Worm (Caenorhabditis elegans) whole organism, L1 larva: ENCODE results near the gene T09D3.9.

ENCODE experiments used
- ama-1 ChIP-seq: fragments of 150-350 bp; optimal IDR thresholded peaks from 2 replicates; lab custom pipeline; 2014
- efl-1 ChIP-seq, 4 experiments: fragments of 150-350 bp; optimal IDR thresholded peaks in 3 of 4; peaks in 1 of 4; 1 replicate in 1 of 4; 2 replicates in 3 of 4; lab custom pipeline; 2014; ENCODE audit warnings: missing biosample characterization in 2 of 4, missing genetic modification characterization in 2 of 4, missing genetic modification reagents in 2 of 4
- efl-3 ChIP-seq: fragments of 200-800 bp; sonication (Bioruptor generic); optimal IDR thresholded peaks from 2 replicates; lab custom pipeline; 2018; ENCODE audit warnings: mild to moderate bottlenecking, missing genetic modification characterization, missing compliant biosample characterization
- lin-15B ChIP-seq: fragments of 150-350 bp; sonication (generic microtip); optimal IDR thresholded peaks from 3 replicates; lab custom pipeline; 2014; ENCODE audit warnings: missing biosample characterization, missing genetic modification characterization
- mep-1 ChIP-seq: fragments of 150-350 bp; optimal IDR thresholded peaks from 2 replicates; lab custom pipeline; 2014; ENCODE audit warnings: missing biosample characterization, missing genetic modification characterization
- nhr-11 ChIP-seq: fragments of 150-350 bp; optimal IDR thresholded peaks from 2 replicates; lab custom pipeline; 2014; ENCODE audit warnings: missing biosample characterization, missing genetic modification characterization
- nhr-12 ChIP-seq: sonication (generic microtip); optimal IDR thresholded peaks from 2 replicates; lab custom pipeline; 2017; ENCODE audit warnings: missing biosample characterization, missing genetic modification characterization
- skn-1 ChIP-seq: fragments of 150-350 bp; optimal IDR thresholded peaks from 2 replicates; lab custom pipeline; 2014; ENCODE audit warnings: missing biosample characterization, missing genetic modification characterization

DNA sequence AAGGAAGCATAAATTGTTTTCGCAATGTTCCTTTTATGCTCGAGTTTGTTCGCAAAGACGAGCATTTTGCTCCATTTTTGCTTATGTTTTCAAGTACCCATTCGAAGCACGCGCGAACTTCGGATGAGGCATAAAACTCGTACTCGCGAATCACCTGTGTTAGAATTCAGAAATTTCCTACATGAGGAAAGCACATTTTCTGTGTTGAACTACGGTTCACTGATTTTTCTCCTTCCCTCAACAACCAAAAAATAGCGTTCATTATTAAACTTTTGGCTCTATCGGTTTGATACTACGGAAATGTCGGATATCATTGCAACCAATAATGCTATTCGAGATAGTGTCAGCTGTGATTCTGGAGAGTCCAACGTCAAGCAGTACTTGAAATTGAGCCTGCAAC, 34.1 kb downstream of the T09D3.9 start, which contains the start of gene srg-28:
- TF ChIP-seq nhr-11 (tag; lab: Kevin White, UChicago) (no peak), skn-1 (tag; lab: Kevin White, UChicago) (no peak), nhr-12 (tag; lab: Kevin White, UChicago) (no peak), lin-15B (tag; lab: Kevin White, UChicago) (no peak), efl-3 (GFP tag; lab: Kevin White, UChicago) (no peak), mep-1 (no peak), efl-1 (optimal IDR thresholded peaks at IDR 0.05; lab: Kevin White, UChicago) (no peak), efl-1 (GFP tag; optimal IDR thresholded peaks at IDR 0.05 in 1 of 2; lab: Kevin White, UChicago) (no peak), ama-1 (lab: Kevin White, UChicago) (no peak)
